Fruit fly (Drosophila melanogaster): ENCODE results near the gene CG10657.

The CG10657 gene

DNA sequence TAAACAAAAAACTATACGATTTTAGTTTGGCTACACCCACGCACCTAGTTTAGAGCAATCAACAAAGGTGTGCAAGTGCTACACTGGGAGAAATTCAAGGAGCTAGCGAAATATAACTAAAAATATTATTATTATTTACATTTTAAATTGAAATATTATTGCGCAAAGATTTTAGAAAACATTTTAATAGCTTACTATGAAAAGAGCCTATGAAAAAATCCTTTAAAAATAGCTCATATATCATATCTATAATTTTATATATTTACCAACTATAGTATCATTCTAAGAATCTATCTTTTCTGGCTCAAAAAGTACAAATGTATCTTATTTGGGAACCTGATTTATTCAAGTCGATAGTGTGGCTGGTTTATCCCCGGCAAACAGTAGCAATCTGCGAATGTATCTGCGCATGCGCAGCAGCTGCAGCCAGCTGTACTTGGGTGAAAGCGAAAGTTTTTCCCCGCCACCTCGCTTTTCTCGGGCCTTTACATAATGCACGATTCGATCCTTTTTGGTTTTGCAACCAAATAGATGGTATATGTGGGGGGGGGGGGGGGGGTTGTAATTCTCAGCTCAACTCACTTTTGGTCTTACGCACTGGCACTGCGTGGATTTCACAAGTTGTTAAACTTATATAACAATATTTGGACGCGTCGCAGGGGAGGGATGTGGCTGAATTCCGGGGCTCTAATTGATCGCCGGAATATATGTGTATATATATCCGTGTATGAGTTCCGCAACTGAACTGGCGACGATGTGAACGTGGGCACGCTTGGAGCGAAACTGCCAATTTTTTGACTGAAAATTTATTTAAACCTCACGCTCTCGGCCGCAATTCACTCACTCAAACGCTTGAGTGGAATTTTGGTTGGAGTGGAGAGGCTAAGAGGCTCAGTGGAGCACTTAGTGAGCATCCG is at the start of gene CG10657 (continued):
- no peak for TF ChIP-seq mam (GFP tag; optimal IDR thresholded peaks at IDR 0.05)
- no peak for TF ChIP-seq CG3847 (GFP tag; IDR thresholded peaks at IDR 0.05)
- peak; percentile 8 for TF ChIP-seq Nf-YC (tag; optimal IDR thresholded peaks at IDR 0.05)
- TF ChIP-seq Med (GFP tag): peak; percentile 81
- no peak for TF ChIP-seq CG17612 (GFP tag; IDR thresholded peaks at IDR 0.05)
- TF ChIP-seq CG17385 (GFP tag; optimal IDR thresholded peaks at IDR 0.05): no peak
- peak; percentile 24; the same call in 1 of the 2 replicates for TF ChIP-seq amos (GFP tag; IDR thresholded peaks at IDR 0.05; ENCODE audit: partially characterized antibody)
- TF ChIP-seq CG2199 (GFP tag; IDR thresholded peaks at IDR 0.05): no peak
- no peak for TF ChIP-seq CG15514 (GFP tag; optimal IDR thresholded peaks at IDR 0.05)
- no peak for TF ChIP-seq CG9876 (GFP tag; optimal IDR thresholded peaks at IDR 0.05)
- no peak for TF ChIP-seq CG4730 (GFP tag; IDR thresholded peaks at IDR 0.05)
- no peak for TF ChIP-seq crc (GFP tag; optimal IDR thresholded peaks at IDR 0.05)
- no peak for TF ChIP-seq CG9215 (GFP tag; IDR thresholded peaks at IDR 0.05)
- TF ChIP-seq CG6175 (GFP tag; IDR thresholded peaks at IDR 0.05): no peak
- no peak for TF ChIP-seq zen2 (GFP tag; IDR thresholded peaks at IDR 0.05; ENCODE audit: partially characterized antibody)
- TF ChIP-seq Bdp1 (GFP tag; optimal IDR thresholded peaks at IDR 0.05): no peak
- TF ChIP-seq slp2 (GFP tag; optimal IDR thresholded peaks at IDR 0.05): no peak
- TF ChIP-seq trem (tag; optimal IDR thresholded peaks at IDR 0.05): no peak
- no peak for TF ChIP-seq Sry-δ (GFP tag; optimal IDR thresholded peaks at IDR 0.05)
- TF ChIP-seq repo (GFP tag; optimal IDR thresholded peaks at IDR 0.05): no peak
- TF ChIP-seq CG31388 (GFP tag; optimal IDR thresholded peaks at IDR 0.05): no peak
- TF ChIP-seq onecut (GFP tag; IDR thresholded peaks at IDR 0.05): no peak
- no peak for TF ChIP-seq ci (GFP tag; IDR thresholded peaks at IDR 0.05)
- no peak for TF ChIP-seq HLH4C (GFP tag; IDR thresholded peaks at IDR 0.05; ENCODE audit: partially characterized antibody)
- TF ChIP-seq CG10543 (GFP tag; optimal IDR thresholded peaks at IDR 0.05): no peak
- TF ChIP-seq kah (GFP tag; optimal IDR thresholded peaks at IDR 0.05): no peak
- no peak for TF ChIP-seq hkb (optimal IDR thresholded peaks at IDR 0.05)
- TF ChIP-seq hkb (GFP tag; IDR thresholded peaks at IDR 0.05): no peak
- peak; percentile 48 for TF ChIP-seq Blimp-1 (GFP tag; optimal IDR thresholded peaks at IDR 0.05)
- TF ChIP-seq Asciz (GFP tag; optimal IDR thresholded peaks at IDR 0.05): no peak
- no peak for TF ChIP-seq Six4 (GFP tag; optimal IDR thresholded peaks at IDR 0.05)
- TF ChIP-seq Sry-β (GFP tag; optimal IDR thresholded peaks at IDR 0.05): no peak
- TF ChIP-seq CG17912 (GFP tag; optimal IDR thresholded peaks at IDR 0.05): no peak
- no peak for TF ChIP-seq CG12236 (GFP tag; optimal IDR thresholded peaks at IDR 0.05)
- TF ChIP-seq CG8944 (GFP tag; optimal IDR thresholded peaks at IDR 0.05): no peak
- no peak for TF ChIP-seq CG4820 (GFP tag; optimal IDR thresholded peaks at IDR 0.05)
- TF ChIP-seq sens (GFP tag): no peak
- peak in 1 of 2 experiments; percentile 92 for TF ChIP-seq Pdp1 (GFP tag; optimal IDR thresholded peaks at IDR 0.05)
- TF ChIP-seq vnd (GFP tag; IDR thresholded peaks at IDR 0.05; ENCODE audit: partially characterized antibody): no peak
- TF ChIP-seq sd (tag; optimal IDR thresholded peaks at IDR 0.05): peak; percentile 81
- no peak for TF ChIP-seq tgo (GFP tag; IDR thresholded peaks at IDR 0.05)
- TF ChIP-seq Rfx (GFP tag; IDR thresholded peaks at IDR 0.05): 0 out of 2 replicates have a peak, but pooled peaks have one; percentile 16
- no peak for TF ChIP-seq HmgZ (tag; optimal IDR thresholded peaks at IDR 0.05)
- TF ChIP-seq Ets65A (GFP tag): no peak
- no peak for TF ChIP-seq CG14860 (GFP tag; IDR thresholded peaks at IDR 0.05; ENCODE audit: partially characterized antibody)
- no peak for TF ChIP-seq ftz-f1 (GFP tag; optimal IDR thresholded peaks at IDR 0.05)
- no peak for TF ChIP-seq CG10209 (GFP tag; optimal IDR thresholded peaks at IDR 0.05)
- peak; percentile 55; the same call in 1 of the 3 replicates for TF ChIP-seq Opbp (GFP tag; IDR thresholded peaks at IDR 0.05; ENCODE audit: partially characterized antibody)
- no peak for TF ChIP-seq psq (GFP tag; optimal IDR thresholded peaks at IDR 0.05)
- TF ChIP-seq ranshi (GFP tag; IDR thresholded peaks at IDR 0.05): no peak

Data from whole organism, embryonic.